Worm (Caenorhabditis elegans): Measurements from ENCODE around the gene clec-47.

The clec-47 gene

ce11 chrV:15136772-15137171, 38.8 kb upstream of the clec-47 start, which contains the start of gene aipl-1 (continued):
- TF ChIP-seq nhr-28 (tag; optimal IDR thresholded peaks at IDR 0.05) (peak; percentile 69), F10B5.3 (tag; optimal IDR thresholded peaks at IDR 0.05) (no peak), hlh-11 (tag; optimal IDR thresholded peaks at IDR 0.05) (peak; percentile 31), hmg-1.1 (GFP tag; IDR thresholded peaks at IDR 0.05) (peak; percentile 43; the same call in 1 of the 2 replicates), hlh-30 (tag; optimal IDR thresholded peaks at IDR 0.05; ENCODE audit: insufficient read depth) (peak; percentile 63), dmd-8 (GFP tag; IDR thresholded peaks at IDR 0.05) (no peak), ztf-7 (tag; optimal IDR thresholded peaks at IDR 0.05) (no peak), lin-38 (GFP tag; IDR thresholded peaks at IDR 0.05) (peak; percentile 95)

ce11 chrV:15139811-15140210, 35.7 kb upstream of the clec-47 start:
- TF ChIP-seq lin-1 (GFP tag; IDR thresholded peaks at IDR 0.05) (no peak), daf-16 (GFP tag; optimal IDR thresholded peaks at IDR 0.05) (no peak), daf-16 (tag; optimal IDR thresholded peaks at IDR 0.05) (peak; percentile 55), dve-1 (tag; optimal IDR thresholded peaks at IDR 0.05; ENCODE audit: insufficient read depth) (peak; percentile 12), pqm-1 (tag; optimal IDR thresholded peaks at IDR 0.05) (peak; percentile 14), daf-12 (tag; optimal IDR thresholded peaks at IDR 0.05) (no peak), snpc-1.2 (GFP tag; IDR thresholded peaks at IDR 0.05) (no peak), mdt-29 (GFP tag; IDR thresholded peaks at IDR 0.05) (no peak), ceh-44 (GFP tag; IDR thresholded peaks at IDR 0.05) (no peak), Y5F2A.4 (GFP tag; optimal IDR thresholded peaks at IDR 0.05) (no peak), nhr-28 (tag; optimal IDR thresholded peaks at IDR 0.05) (peak; percentile 34), php-3 (GFP tag; IDR thresholded peaks at IDR 0.05) (no peak), zfp-2 (tag; optimal IDR thresholded peaks at IDR 0.05) (no peak), unc-39 (tag; optimal IDR thresholded peaks at IDR 0.05) (no peak), F26F4.8 (GFP tag; conservative IDR thresholded peaks at IDR 0.05) (no peak), zip-2 (tag; optimal IDR thresholded peaks at IDR 0.05) (no peak), ceh-32 (tag; optimal IDR thresholded peaks at IDR 0.05; ENCODE audit: poor library complexity) (no peak), ceh-82 (tag; optimal IDR thresholded peaks at IDR 0.05) (no peak), lim-7 (GFP tag; IDR thresholded peaks at IDR 0.05) (no peak), madf-9 (GFP tag; conservative IDR thresholded peaks at IDR 0.05) (no peak), mdl-1 (tag; optimal IDR thresholded peaks at IDR 0.05) (no peak), nhr-48 (tag; optimal IDR thresholded peaks at IDR 0.05) (no peak), egl-43 (GFP tag; IDR thresholded peaks at IDR 0.05) (no peak), madf-5 (GFP tag; IDR thresholded peaks at IDR 0.05) (no peak), dmd-8 (GFP tag; IDR thresholded peaks at IDR 0.05) (no peak), tra-1 (GFP tag; IDR thresholded peaks at IDR 0.05) (no peak), duxl-1 (tag; optimal IDR thresholded peaks at IDR 0.05; ENCODE audit: poor library complexity) (no peak), lir-3 (tag; optimal IDR thresholded peaks at IDR 0.05) (no peak), lin-39 (tag; optimal IDR thresholded peaks at IDR 0.05) (no peak), mxl-2 (GFP tag; conservative IDR thresholded peaks at IDR 0.05) (no peak), nhr-77 (tag; optimal IDR thresholded peaks at IDR 0.05) (peak; percentile 55), lsy-2 (tag; optimal IDR thresholded peaks at IDR 0.05) (no peak), daf-8 (GFP tag; IDR thresholded peaks at IDR 0.05) (no peak), lin-15B (tag; optimal IDR thresholded peaks at IDR 0.05) (no peak), jun-1 (tag; optimal IDR thresholded peaks at IDR 0.05) (no peak), ZK337.2 (GFP tag; IDR thresholded peaks at IDR 0.05) (no peak), aha-1 (tag) (no peak), mxl-3 (GFP tag; optimal IDR thresholded peaks at IDR 0.05) (no peak), ZK546.5 (tag; optimal IDR thresholded peaks at IDR 0.05) (no peak), Y75B8A.6 (GFP tag; IDR thresholded peaks at IDR 0.05) (no peak)

Measured in whole organism, L4 larva.